Worm (Caenorhabditis elegans) whole organism, late embryonic: ENCODE data around the gene C14C11.1.

Experiments used
- K02D7.2 ChIP-seq: sonication (generic microtip); optimal IDR thresholded peaks from 2 replicates; lab custom pipeline; 2017; ENCODE audit warnings: mild to moderate bottlenecking, missing genetic modification characterization, missing compliant biosample characterization
- hlh-30 ChIP-seq: sonication (generic microtip); optimal IDR thresholded peaks from 2 replicates; lab custom pipeline; 2017; ENCODE audit warnings: antibody characterized with exemption, missing genetic modification characterization, missing compliant biosample characterization; ENCODE audit not compliant: insufficient read depth

- no peak for TF ChIP-seq K02D7.2 (tag; lab: Kevin White, UChicago)
- no peak for TF ChIP-seq hlh-30 (tag; lab: Kevin White, UChicago)
These were observed 42.1 kb downstream of the C14C11.1 start, which contains the start of gene peli-1 for ce11 chrV:5705510-5705909.
